Worm (Caenorhabditis elegans): ENCODE results near the gene T05A8.11.
"Not testable (repeated sequence)": the region's sequence is repeated elsewhere in the genome, so short reads cannot be mapped to it uniquely, and the experiment has no call there.

Gene T05A8.11

DNA sequence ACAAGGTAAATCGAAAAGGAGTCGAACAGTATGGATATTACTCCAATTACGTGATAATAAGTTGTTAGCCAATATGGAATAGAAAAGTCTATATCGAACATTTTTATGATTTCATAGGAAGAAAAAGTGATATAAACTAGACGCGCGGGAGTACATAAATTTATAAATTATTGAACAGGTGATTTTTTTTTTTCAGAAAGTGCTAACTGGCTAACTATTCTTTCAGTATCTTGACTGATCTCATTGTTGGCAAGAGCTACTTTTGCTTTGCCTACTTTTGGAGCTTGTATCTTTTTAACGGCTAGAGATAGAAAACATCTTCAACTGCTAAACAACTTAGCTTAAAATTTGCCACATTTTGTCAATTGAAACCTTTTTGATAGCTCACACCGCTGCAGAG, 22.7 kb downstream of the T05A8.11 start, which contains the start of gene sri-60:
Gene sri-60, minus strand, starts transcription at position 101 of the 400 bp plus-strand sequence.
- TF ChIP-seq ceh-36 (tag; optimal IDR thresholded peaks at IDR 0.05) = no peak
- TF ChIP-seq scrt-1 (GFP tag; IDR thresholded peaks at IDR 0.05) = no peak
- TF ChIP-seq tbx-11 (GFP tag; IDR thresholded peaks at IDR 0.05) = no peak
- no peak for TF ChIP-seq tra-4 (tag; optimal IDR thresholded peaks at IDR 0.05)
- no peak for TF ChIP-seq hmg-4 (GFP tag; optimal IDR thresholded peaks at IDR 0.05)
- TF ChIP-seq hnd-1 (tag; optimal IDR thresholded peaks at IDR 0.05) = no peak
- TF ChIP-seq ets-7 (tag; optimal IDR thresholded peaks at IDR 0.05) = no peak
- no peak for TF ChIP-seq hmbx-1 (tag; optimal IDR thresholded peaks at IDR 0.05)
- no peak for TF ChIP-seq pes-1 (GFP tag; IDR thresholded peaks at IDR 0.05)

DNA sequence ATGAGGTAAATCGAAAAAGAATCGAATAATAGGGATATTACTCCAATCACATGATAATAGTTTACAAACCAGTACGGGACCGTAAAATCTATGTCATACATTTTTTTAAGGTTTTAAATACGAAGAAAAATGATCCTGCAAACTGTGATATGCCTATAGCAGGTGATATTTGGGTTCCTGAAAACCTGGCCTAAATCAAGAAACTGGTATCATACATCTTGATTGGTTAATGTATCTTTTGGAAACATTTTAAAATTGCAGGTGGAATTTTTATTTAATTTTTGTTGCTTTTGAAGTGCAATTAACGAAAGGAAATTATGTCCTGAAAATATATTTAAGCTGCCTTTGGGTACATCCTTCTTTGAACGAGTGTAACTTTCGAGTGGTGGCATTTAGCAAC, 25.2 kb downstream of the T05A8.11 start, which contains the start of gene sri-61:
Gene sri-61, minus strand, starts transcription at position 101 of the 400 bp plus-strand sequence.
- TF ChIP-seq tbx-11 (GFP tag; IDR thresholded peaks at IDR 0.05) (no peak), ceh-13 (GFP tag; optimal IDR thresholded peaks at IDR 0.05) (no peak)

ce11 chrII:2698378-2698777, 27.1 kb downstream of the T05A8.11 start, which contains the start of gene sri-62:
Gene sri-62, minus strand, starts transcription at chrII:2698478.
- TF ChIP-seq scrt-1 (GFP tag; IDR thresholded peaks at IDR 0.05) (no peak), hmg-4 (GFP tag; optimal IDR thresholded peaks at IDR 0.05) (no peak), hmbx-1 (tag; optimal IDR thresholded peaks at IDR 0.05) (no peak), sea-1 (GFP tag; conservative IDR thresholded peaks at IDR 0.05) (no peak), ceh-36 (tag; optimal IDR thresholded peaks at IDR 0.05) (no peak), tra-4 (tag; optimal IDR thresholded peaks at IDR 0.05) (no peak), F13C5.2 (tag; optimal IDR thresholded peaks at IDR 0.05) (no peak), aly-1 (tag; optimal IDR thresholded peaks at IDR 0.05) (no peak), tbx-37 (GFP tag; conservative IDR thresholded peaks at IDR 0.05) (no peak), ets-7 (tag; optimal IDR thresholded peaks at IDR 0.05) (no peak), B0310.2 (tag; optimal IDR thresholded peaks at IDR 0.05) (no peak), ama-1 (optimal IDR thresholded peaks at IDR 0.05) (no peak), ceh-13 (GFP tag; optimal IDR thresholded peaks at IDR 0.05) (no peak), hnd-1 (tag; optimal IDR thresholded peaks at IDR 0.05) (no peak), flt-1 (GFP tag; IDR thresholded peaks at IDR 0.05) (no peak), pes-1 (GFP tag; IDR thresholded peaks at IDR 0.05) (no peak), tbx-11 (GFP tag; IDR thresholded peaks at IDR 0.05) (no peak)

DNA sequence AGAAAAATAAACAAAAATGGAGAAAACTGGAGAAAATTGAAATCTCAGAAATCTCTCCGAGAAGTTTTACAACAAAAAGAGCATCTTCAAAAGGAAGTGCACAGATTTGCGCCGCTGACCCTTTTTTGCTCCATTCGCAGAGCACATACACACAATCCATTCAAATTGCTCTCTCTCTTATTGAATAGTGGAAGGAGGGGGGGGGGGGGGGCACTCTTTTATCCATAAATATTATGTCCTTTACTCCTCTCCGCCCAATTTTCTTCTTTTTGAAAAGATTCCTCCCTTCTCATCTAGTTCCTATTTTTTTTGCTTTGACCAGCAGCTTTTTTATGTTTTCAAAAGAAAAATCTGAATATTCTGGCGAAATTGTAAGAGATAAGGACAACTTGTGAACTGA, 30.4 kb downstream of the T05A8.11 start:
- TF ChIP-seq flt-1 (GFP tag; IDR thresholded peaks at IDR 0.05) (no peak), tbx-37 (GFP tag; conservative IDR thresholded peaks at IDR 0.05) (no peak), ceh-36 (tag; optimal IDR thresholded peaks at IDR 0.05) (no peak), sea-1 (GFP tag; conservative IDR thresholded peaks at IDR 0.05) (no peak), ceh-13 (GFP tag; optimal IDR thresholded peaks at IDR 0.05) (no peak), aly-1 (tag; optimal IDR thresholded peaks at IDR 0.05) (no peak), scrt-1 (GFP tag; IDR thresholded peaks at IDR 0.05) (no peak), hnd-1 (tag; optimal IDR thresholded peaks at IDR 0.05) (no peak), pes-1 (GFP tag; IDR thresholded peaks at IDR 0.05) (no peak), F13C5.2 (tag; optimal IDR thresholded peaks at IDR 0.05) (no peak), tra-4 (tag; optimal IDR thresholded peaks at IDR 0.05) (no peak), B0310.2 (tag; optimal IDR thresholded peaks at IDR 0.05) (no peak)

ce11 chrII:2692476-2692875, 33.0 kb downstream of the T05A8.11 start, which contains the start of gene set-11:
Gene set-11, minus strand, starts transcription at chrII:2692576.
- TF ChIP-seq ceh-13 (GFP tag; optimal IDR thresholded peaks at IDR 0.05) (no peak), aly-1 (tag; optimal IDR thresholded peaks at IDR 0.05) (no peak), F13C5.2 (tag; optimal IDR thresholded peaks at IDR 0.05) (no peak), scrt-1 (GFP tag; IDR thresholded peaks at IDR 0.05) (no peak), flt-1 (GFP tag; IDR thresholded peaks at IDR 0.05) (no peak), tbx-37 (GFP tag; conservative IDR thresholded peaks at IDR 0.05) (no peak), ceh-36 (tag; optimal IDR thresholded peaks at IDR 0.05) (no peak), pes-1 (GFP tag; IDR thresholded peaks at IDR 0.05) (no peak), tra-4 (tag; optimal IDR thresholded peaks at IDR 0.05) (no peak), tbx-11 (GFP tag; IDR thresholded peaks at IDR 0.05) (no peak), B0310.2 (tag; optimal IDR thresholded peaks at IDR 0.05) (no peak), ama-1 (optimal IDR thresholded peaks at IDR 0.05) (no peak), ets-7 (tag; optimal IDR thresholded peaks at IDR 0.05) (no peak), hmbx-1 (tag; optimal IDR thresholded peaks at IDR 0.05) (no peak)

ce11 chrII:2690080-2690479, 35.4 kb downstream of the T05A8.11 start, which contains the start of gene nspf-3:
Gene nspf-3, minus strand, starts transcription at chrII:2690180.
- TF ChIP-seq F13C5.2 (tag; optimal IDR thresholded peaks at IDR 0.05) (no peak), ets-7 (tag; optimal IDR thresholded peaks at IDR 0.05) (no peak), scrt-1 (GFP tag; IDR thresholded peaks at IDR 0.05) (no peak), tbx-37 (GFP tag; conservative IDR thresholded peaks at IDR 0.05) (no peak), flt-1 (GFP tag; IDR thresholded peaks at IDR 0.05) (no peak), hmg-4 (GFP tag; optimal IDR thresholded peaks at IDR 0.05) (no peak)

ce11 chrII:2688616-2689015, 36.8 kb downstream of the T05A8.11 start, which contains the start of gene nspf-2:
Gene nspf-2, plus strand, starts transcription at chrII:2688916.
- not testable (repeated sequence) for TF ChIP-seq tbx-11 (GFP tag; IDR thresholded peaks at IDR 0.05); ama-1 (optimal IDR thresholded peaks at IDR 0.05); tbx-37 (GFP tag; conservative IDR thresholded peaks at IDR 0.05)

DNA sequence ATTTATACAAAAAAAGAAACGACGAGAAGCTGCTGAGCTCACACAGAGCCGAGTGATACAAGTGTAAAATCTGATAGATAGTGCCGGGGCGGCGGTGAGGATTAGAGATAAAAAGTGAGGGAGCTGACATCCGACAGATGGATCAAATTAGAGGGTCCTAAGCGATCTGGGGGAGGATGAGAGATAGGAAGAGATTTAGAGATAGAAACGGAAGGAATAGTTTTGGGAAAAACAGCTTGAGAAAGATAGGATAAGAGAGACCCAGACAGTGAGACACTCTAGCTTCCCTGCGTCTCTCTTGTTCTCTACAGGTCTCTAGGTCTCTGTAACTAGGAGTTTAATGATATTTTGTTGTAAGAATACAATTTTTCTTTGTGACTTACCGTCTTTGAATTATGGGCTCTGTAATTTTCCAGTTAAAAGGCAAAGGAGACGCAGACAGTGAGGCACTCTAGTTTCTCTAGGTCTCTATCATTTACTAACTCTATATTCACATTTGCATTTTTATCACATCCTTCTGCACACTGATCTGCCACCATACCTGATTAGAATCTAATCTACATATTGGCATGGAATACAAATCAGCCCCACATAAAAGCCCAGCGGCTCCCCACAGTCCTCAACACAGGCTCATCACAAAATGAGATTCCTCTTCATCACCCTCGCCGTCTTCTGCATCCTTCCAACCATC, 38.3 kb downstream of the T05A8.11 start, which contains the start of the genes sup-9 and nspf-1:
Gene sup-9, minus strand, starts transcription at position 43 of the 691 bp plus-strand sequence.
Gene nspf-1, plus strand, starts transcription at position 641 of the 691 bp plus-strand sequence.
- TF ChIP-seq F13C5.2 (tag; optimal IDR thresholded peaks at IDR 0.05) (no peak), tra-4 (tag; optimal IDR thresholded peaks at IDR 0.05) (no peak), tbx-37 (GFP tag; conservative IDR thresholded peaks at IDR 0.05) (no peak), tbx-11 (GFP tag; IDR thresholded peaks at IDR 0.05) (no peak), ceh-36 (tag; optimal IDR thresholded peaks at IDR 0.05) (no peak), aly-1 (tag; optimal IDR thresholded peaks at IDR 0.05) (no peak), ama-1 (optimal IDR thresholded peaks at IDR 0.05) (no peak)

Measured in whole organism, early embryonic.